Fruit fly (Drosophila melanogaster) whole organism, embryonic: ENCODE data around the gene nonC.

Source experiments
- ATbp ChIP-seq: fragments of 200-800 bp; sonication (Bioruptor generic); optimal IDR thresholded peaks from 2 replicates; lab custom pipeline; 2017; ENCODE audit warnings: missing biosample characterization, mild to moderate bottlenecking, missing genetic modification characterization, missing genetic modification reagents
- Adf1 ChIP-seq: fragments of 200-800 bp; sonication (Bioruptor generic); IDR thresholded peaks from 2 replicates; pipeline ENCODE4 v1.3.6; 2022; ENCODE audit warnings: missing biosample characterization, missing genetic modification characterization
- CG12155 ChIP-seq: fragments of 200-800 bp; sonication (Bioruptor generic); optimal IDR thresholded peaks from 3 replicates; lab custom pipeline; 2016; ENCODE audit warnings: missing biosample characterization, missing genetic modification characterization
- CG12299 ChIP-seq: fragments of 200-800 bp; sonication (Bioruptor generic); optimal IDR thresholded peaks from 2 replicates; lab custom pipeline; 2018; ENCODE audit warnings: missing biosample characterization, mild to moderate bottlenecking, missing genetic modification characterization
- CG2202 ChIP-seq: fragments of 200-800 bp; sonication (Bioruptor generic); optimal IDR thresholded peaks from 2 replicates; lab custom pipeline; 2018; ENCODE audit warnings: missing biosample characterization, mild to moderate bottlenecking, missing genetic modification characterization
- CG31441 ChIP-seq: fragments of 200-800 bp; sonication (Bioruptor generic); IDR thresholded peaks from 2 replicates; pipeline ENCODE4 v1.3.6; 2022; ENCODE audit warnings: missing biosample characterization, missing genetic modification characterization
- CG3281 ChIP-seq: fragments of 200-800 bp; sonication (Bioruptor generic); optimal IDR thresholded peaks from 3 replicates; lab custom pipeline; 2017; ENCODE audit warnings: missing biosample characterization, mild to moderate bottlenecking, missing genetic modification characterization
- CG34224 ChIP-seq: fragments of 200-800 bp; sonication (Bioruptor generic); IDR thresholded peaks from 3 replicates; pipeline ENCODE4 v1.3.6; 2022; ENCODE audit warnings: missing biosample characterization, missing genetic modification characterization; ENCODE audit not compliant: partially characterized antibody
- CG42726 ChIP-seq: fragments of 200-800 bp; sonication (Bioruptor generic); IDR thresholded peaks from 2 replicates; pipeline ENCODE4 v1.3.6; 2022; ENCODE audit warnings: missing biosample characterization, missing genetic modification characterization; ENCODE audit not compliant: partially characterized antibody
- CG4404 ChIP-seq: fragments of 200-800 bp; sonication (Bioruptor generic); IDR thresholded peaks from 2 replicates; pipeline ENCODE4 v1.3.6; 2022; ENCODE audit warnings: missing biosample characterization, missing genetic modification characterization
- CG4424 ChIP-seq: fragments of 200-800 bp; sonication (Bioruptor generic); optimal IDR thresholded peaks from 3 replicates; lab custom pipeline; 2016; ENCODE audit warnings: missing biosample characterization, missing genetic modification characterization
- CG8089 ChIP-seq: fragments of 200-800 bp; sonication (Bioruptor generic); optimal IDR thresholded peaks from 3 replicates; lab custom pipeline; 2016; ENCODE audit warnings: missing biosample characterization, missing genetic modification characterization
- CG9609 ChIP-seq: fragments of 200-800 bp; sonication (Bioruptor generic); optimal IDR thresholded peaks from 3 replicates; lab custom pipeline; 2016; ENCODE audit warnings: missing biosample characterization, missing genetic modification characterization
- CG9932 ChIP-seq: fragments of 200-800 bp; sonication (Bioruptor generic); IDR thresholded peaks from 2 replicates; pipeline ENCODE4 v1.3.6; 2022; ENCODE audit warnings: missing biosample characterization, missing genetic modification characterization
- D19B ChIP-seq: fragments of 200-800 bp; sonication (Bioruptor generic); optimal IDR thresholded peaks from 2 replicates; lab custom pipeline; 2017; ENCODE audit warnings: missing biosample characterization, mild to moderate bottlenecking, missing genetic modification characterization
- Dek ChIP-seq: fragments of 200-800 bp; sonication (Bioruptor generic); optimal IDR thresholded peaks from 3 replicates; lab custom pipeline; 2019; ENCODE audit warnings: missing biosample characterization, mild to moderate bottlenecking, missing genetic modification characterization, moderate library complexity
- Doc3 ChIP-seq: fragments of 200-800 bp; sonication (Bioruptor generic); IDR thresholded peaks from 3 replicates; pipeline ENCODE4 v1.3.6; 2022; ENCODE audit warnings: missing biosample characterization, missing genetic modification characterization; ENCODE audit not compliant: partially characterized antibody
- Drgx ChIP-seq: fragments of 200-800 bp; sonication (Bioruptor generic); IDR thresholded peaks from 2 replicates; pipeline ENCODE4 v1.3.6; 2022; ENCODE audit warnings: missing biosample characterization, missing genetic modification characterization
- Ets65A ChIP-seq: fragments of 200-800 bp; sonication (Bioruptor generic); peaks from one replicate; lab custom pipeline; 2016; ENCODE audit warnings: missing biosample characterization, missing genetic modification characterization
- Hand ChIP-seq: fragments of 200-800 bp; sonication (Bioruptor generic); optimal IDR thresholded peaks from 2 replicates; lab custom pipeline; 2017; ENCODE audit warnings: mild to moderate bottlenecking, missing biosample characterization, missing genetic modification reagents, missing genetic modification characterization
- Lhr ChIP-seq: fragments of 200-800 bp; sonication (Bioruptor generic); optimal IDR thresholded peaks from 3 replicates; lab custom pipeline; 2017; ENCODE audit warnings: mild to moderate bottlenecking, missing biosample characterization, missing genetic modification reagents, missing genetic modification characterization
- NC2β ChIP-seq: fragments of 200-800 bp; sonication (Bioruptor generic); optimal IDR thresholded peaks from 2 replicates; lab custom pipeline; 2016; ENCODE audit warnings: missing biosample characterization, missing genetic modification characterization
- Nf-YB ChIP-seq: fragments of 200-800 bp; sonication (Bioruptor generic); optimal IDR thresholded peaks from 3 replicates; lab custom pipeline; 2019; ENCODE audit warnings: missing biosample characterization, mild to moderate bottlenecking, missing genetic modification characterization, moderate library complexity
- Oaz ChIP-seq: fragments of 200-800 bp; sonication (Bioruptor generic); IDR thresholded peaks from 2 replicates; pipeline ENCODE4 v1.3.6; 2022; ENCODE audit warnings: missing biosample characterization, missing genetic modification characterization
- Rx ChIP-seq: fragments of 200-800 bp; sonication (Bioruptor generic); IDR thresholded peaks from 2 replicates; pipeline ENCODE4 v1.3.6; 2022; ENCODE audit warnings: missing biosample characterization, missing genetic modification characterization
- Usf ChIP-seq: fragments of 200-800 bp; sonication (Bioruptor generic); optimal IDR thresholded peaks from 2 replicates; lab custom pipeline; 2017; ENCODE audit warnings: missing genotype, missing biosample characterization, missing genetic modification characterization
- aop ChIP-seq: fragments of 200-800 bp; sonication (Bioruptor generic); IDR thresholded peaks from 2 replicates; pipeline ENCODE4 v1.3.6; 2022; ENCODE audit warnings: missing biosample characterization, missing genetic modification characterization
- ato ChIP-seq: fragments of 200-800 bp; sonication (Bioruptor generic); IDR thresholded peaks from 2 replicates; pipeline ENCODE4 v1.3.6; 2022; ENCODE audit warnings: missing biosample characterization, missing genetic modification characterization; ENCODE audit not compliant: partially characterized antibody
- bcd ChIP-seq: fragments of 200-800 bp; sonication (Bioruptor generic); optimal IDR thresholded peaks from 2 replicates; lab custom pipeline; 2017; ENCODE audit warnings: missing biosample characterization, mild to moderate bottlenecking, missing genetic modification characterization
- cad ChIP-seq: fragments of >200 bp; optimal IDR thresholded peaks from 2 replicates; lab custom pipeline; 2017; ENCODE audit warnings: missing biosample characterization, missing genetic modification characterization
- cato ChIP-seq: fragments of 200-800 bp; sonication (Bioruptor generic); optimal IDR thresholded peaks from 2 replicates; lab custom pipeline; 2016; ENCODE audit warnings: missing biosample characterization, missing genetic modification characterization, borderline replicate concordance
- chn ChIP-seq: fragments of 200-800 bp; sonication (Bioruptor generic); optimal IDR thresholded peaks from 2 replicates; lab custom pipeline; 2016; ENCODE audit warnings: missing biosample characterization, missing genetic modification characterization
- crc ChIP-seq: fragments of 200-800 bp; sonication (Bioruptor generic); optimal IDR thresholded peaks from 2 replicates; lab custom pipeline; 2016; ENCODE audit warnings: missing biosample characterization, missing genetic modification characterization
- dm ChIP-seq: fragments of 200-800 bp; sonication (Bioruptor generic); optimal IDR thresholded peaks from 3 replicates; lab custom pipeline; 2016; ENCODE audit warnings: missing biosample characterization, missing genetic modification characterization
- dpn ChIP-seq, 2 experiments: fragments of 200-800 bp; sonication (Bioruptor generic); optimal IDR thresholded peaks; 3 replicates each; lab custom pipeline; 2016; ENCODE audit warnings: missing biosample characterization in 2 of 2, missing genetic modification characterization in 2 of 2
- gcm2 ChIP-seq: fragments of 200-800 bp; sonication (Bioruptor generic); optimal IDR thresholded peaks from 2 replicates; lab custom pipeline; 2016; ENCODE audit warnings: missing biosample characterization, missing genetic modification characterization
- gsb ChIP-seq: fragments of 200-800 bp; sonication (Bioruptor generic); IDR thresholded peaks from 2 replicates; pipeline ENCODE4 v1.3.6; 2022; ENCODE audit warnings: missing biosample characterization, missing genetic modification characterization
- gsb-n ChIP-seq: fragments of 200-800 bp; sonication (Bioruptor generic); optimal IDR thresholded peaks from 3 replicates; lab custom pipeline; 2018; ENCODE audit warnings: missing biosample characterization, mild to moderate bottlenecking, missing genetic modification characterization
- kah ChIP-seq: fragments of 200-800 bp; sonication (Bioruptor generic); optimal IDR thresholded peaks from 2 replicates; lab custom pipeline; 2018; ENCODE audit warnings: missing biosample characterization, mild to moderate bottlenecking, missing genetic modification characterization
- maf-S ChIP-seq: fragments of 200-800 bp; sonication (Bioruptor generic); optimal IDR thresholded peaks from 2 replicates; lab custom pipeline; 2016; ENCODE audit warnings: missing biosample characterization, missing genetic modification characterization
- mam ChIP-seq: fragments of 200-800 bp; sonication (Bioruptor generic); optimal IDR thresholded peaks from 3 replicates; lab custom pipeline; 2016; ENCODE audit warnings: missing biosample characterization, missing genetic modification characterization
- p53 ChIP-seq: fragments of 200-800 bp; sonication (Bioruptor generic); optimal IDR thresholded peaks from 2 replicates; lab custom pipeline; 2016; ENCODE audit warnings: missing biosample characterization, missing genetic modification characterization
- phol ChIP-seq: fragments of 200-800 bp; sonication (Bioruptor generic); optimal IDR thresholded peaks from 3 replicates; lab custom pipeline; 2018; ENCODE audit warnings: missing biosample characterization, mild to moderate bottlenecking, missing genetic modification characterization, moderate library complexity
- sim ChIP-seq: fragments of 200-800 bp; sonication (Bioruptor generic); IDR thresholded peaks from 2 replicates; pipeline ENCODE4 v1.3.6; 2022; ENCODE audit warnings: missing biosample characterization, missing genetic modification characterization
- slbo ChIP-seq: fragments of 200-800 bp; sonication (Bioruptor generic); IDR thresholded peaks from 2 replicates; pipeline ENCODE4 v1.3.6; 2022; ENCODE audit warnings: missing biosample characterization, missing genetic modification characterization
- tup ChIP-seq: fragments of 200-800 bp; sonication (Bioruptor generic); optimal IDR thresholded peaks from 2 replicates; lab custom pipeline; 2016; ENCODE audit warnings: missing biosample characterization, mild to moderate bottlenecking, missing genetic modification characterization, moderate library complexity
- wek ChIP-seq: fragments of 200-800 bp; sonication (Bioruptor generic); optimal IDR thresholded peaks from 3 replicates; lab custom pipeline; 2018; ENCODE audit warnings: missing biosample characterization, mild to moderate bottlenecking, missing genetic modification characterization, moderate library complexity
- zen ChIP-seq: fragments of 200-800 bp; sonication (Bioruptor generic); optimal IDR thresholded peaks from 3 replicates; lab custom pipeline; 2018; ENCODE audit warnings: missing biosample characterization, mild to moderate bottlenecking, missing genetic modification characterization, moderate library complexity

The nonC gene

DNA sequence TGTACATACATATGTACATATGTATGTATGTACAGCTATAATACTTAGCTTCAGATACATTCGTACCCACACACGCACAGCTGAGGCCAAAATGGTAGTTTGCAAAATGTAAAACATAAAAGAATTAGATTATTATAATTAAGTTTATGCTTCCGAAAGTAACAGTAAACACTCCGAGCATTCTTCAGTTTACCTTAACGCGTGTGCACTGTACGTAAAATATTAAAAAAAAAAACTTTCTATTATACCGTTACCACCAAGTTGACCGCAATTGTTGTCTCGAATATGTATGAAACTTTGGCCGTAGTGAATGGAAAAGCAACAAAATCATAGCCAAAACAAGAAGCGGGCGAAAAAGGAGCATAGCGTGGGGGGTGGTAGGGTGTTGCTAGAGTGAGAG lies 30.3 kb downstream of the nonC start (continued):
- TF ChIP-seq Usf (GFP tag; lab: Kevin White, UChicago), result peak; percentile 29
- TF ChIP-seq dpn (GFP tag; optimal IDR thresholded peaks at IDR 0.05; lab: Kevin White, UChicago), result peak; percentile 63 to 73
- no peak for TF ChIP-seq CG34224 (GFP tag; lab: Robert Waterston, UW)
- peak; percentile 2 for TF ChIP-seq crc (GFP tag; lab: Kevin White, UChicago)
- TF ChIP-seq CG12155 (GFP tag; lab: Kevin White, UChicago), result peak; percentile 77
- TF ChIP-seq ATbp, result peak; percentile 82
- TF ChIP-seq bcd, result peak; percentile 83
- TF ChIP-seq Rx (GFP tag; lab: Robert Waterston, UW), result peak; percentile 58

dm6 chrX:6855366-6856200 lies 31.3 kb downstream of the nonC start:
- TF ChIP-seq Drgx (GFP tag; lab: Robert Waterston, UW) (peak; percentile 71), CG2202 (peak; percentile 80), slbo (GFP tag; lab: Robert Waterston, UW) (peak; percentile 81), Adf1 (GFP tag; lab: Robert Waterston, UW) (no peak), CG31441 (GFP tag; lab: Robert Waterston, UW) (peak; percentile 87), chn (GFP tag; lab: Kevin White, UChicago) (peak; percentile 82), CG9609 (GFP tag; lab: Kevin White, UChicago) (peak; percentile 81), Doc3 (no peak), kah (GFP tag; lab: Kevin White, UChicago) (peak; percentile 38), CG12299 (tag; lab: Kevin White, UChicago) (peak; percentile 88), p53 (no peak), CG42726 (GFP tag; lab: Robert Waterston, UW) (no peak), gsb (GFP tag; lab: Robert Waterston, UW) (no peak), wek (GFP tag; lab: Kevin White, UChicago) (peak; percentile 63), Nf-YB (GFP tag; lab: Kevin White, UChicago) (peak; percentile 81), aop (GFP tag; lab: Robert Waterston, UW) (no peak), ato (no peak), NC2β (GFP tag; lab: Kevin White, UChicago) (peak; percentile 61), gcm2 (GFP tag; lab: Kevin White, UChicago) (peak; percentile 82), CG3281 (GFP tag; lab: Kevin White, UChicago) (peak; percentile 74), sim (peak; percentile 18; the same call in 1 of the 2 replicates), ATbp (peak; percentile 77), gsb-n (tag; lab: Kevin White, UChicago) (peak; percentile 88), phol (tag; lab: Kevin White, UChicago) (peak; percentile 91), CG8089 (GFP tag; lab: Kevin White, UChicago) (peak; percentile 30), CG4404 (GFP tag; lab: Robert Waterston, UW) (peak; percentile 22; the same call in 1 of the 2 replicates), maf-S (GFP tag; lab: Kevin White, UChicago) (peak; percentile 71), tup (GFP tag; lab: Kevin White, UChicago) (no peak), Hand (GFP tag; lab: Kevin White, UChicago) (peak; percentile 74), D19B (GFP tag; lab: Kevin White, UChicago) (peak; percentile 52), cad (GFP tag; lab: Kevin White, UChicago) (no peak), cato (GFP tag; lab: Kevin White, UChicago) (peak; percentile 48), dm (peak; percentile 60), Lhr (GFP tag; lab: Kevin White, UChicago) (peak; percentile 81), CG9932 (GFP tag; lab: Robert Waterston, UW) (no peak), Oaz (no peak; the same call in none of the 2 replicates), mam (peak; percentile 68), zen (tag; lab: Kevin White, UChicago) (peak; percentile 40), Dek (tag; lab: Kevin White, UChicago) (peak; percentile 91), Ets65A (GFP tag; lab: Kevin White, UChicago) (peak; percentile 97), CG4424 (GFP tag; lab: Kevin White, UChicago) (peak; percentile 70)
